Worm (Caenorhabditis elegans) whole organism, L4 larva: ENCODE measurements around the gene ife-5.

ENCODE experiments used
- F10B5.3 ChIP-seq: sonication (generic microtip); optimal IDR thresholded peaks from 2 replicates; lab custom pipeline; 2016; ENCODE audit warnings: mild to moderate bottlenecking, missing genetic modification characterization, missing compliant biosample characterization
- Y75B8A.6 ChIP-seq: fragments of 200-800 bp; sonication (Bioruptor generic); IDR thresholded peaks from 2 replicates; pipeline ENCODE4 v1.3.6; 2022; ENCODE audit warnings: missing genetic modification reagents, missing genetic modification characterization, missing compliant biosample characterization
- ceh-32 ChIP-seq: sonication (generic microtip); optimal IDR thresholded peaks from 2 replicates; lab custom pipeline; 2016; ENCODE audit warnings: mild to moderate bottlenecking, missing genetic modification characterization, missing compliant biosample characterization; ENCODE audit not compliant: poor library complexity
- dmd-9 ChIP-seq: fragments of 200-800 bp; sonication (Bioruptor generic); IDR thresholded peaks from 2 replicates; pipeline ENCODE4 v1.3.6; 2022; ENCODE audit warnings: missing genetic modification reagents, missing genetic modification characterization, missing compliant biosample characterization
- dpl-1 ChIP-seq: fragments of 150-350 bp; optimal IDR thresholded peaks from 2 replicates; lab custom pipeline; 2014; ENCODE audit warnings: missing biosample characterization, missing genetic modification reagents, missing genetic modification characterization
- duxl-1 ChIP-seq: sonication (generic microtip); optimal IDR thresholded peaks from 2 replicates; lab custom pipeline; 2016; ENCODE audit warnings: mild to moderate bottlenecking, missing genetic modification characterization, moderate library complexity, missing compliant biosample characterization; ENCODE audit not compliant: poor library complexity
- fos-1 ChIP-seq: fragments of 150-350 bp; optimal IDR thresholded peaks from 2 replicates; lab custom pipeline; 2014; ENCODE audit warnings: missing biosample characterization, missing genetic modification characterization
- lin-1 ChIP-seq: fragments of 200-800 bp; sonication (Bioruptor generic); IDR thresholded peaks from 2 replicates; pipeline ENCODE4 v1.3.6; 2022; ENCODE audit warnings: missing genetic modification reagents, missing genetic modification characterization, missing compliant biosample characterization
- lsy-2 ChIP-seq, 2 experiments: fragments of 150-350 bp in 1 of 2; sonication (generic microtip) in 1 of 2; optimal IDR thresholded peaks; 2 replicates each; lab custom pipeline; 2014 to 2017; ENCODE audit warnings: missing biosample characterization in 2 of 2, missing genetic modification characterization in 2 of 2
- nhr-10 ChIP-seq: fragments of 150-350 bp; optimal IDR thresholded peaks from 2 replicates; lab custom pipeline; 2014; ENCODE audit warnings: missing biosample characterization, missing genetic modification characterization
- nhr-102 ChIP-seq: sonication (generic microtip); optimal IDR thresholded peaks from 2 replicates; lab custom pipeline; 2016; ENCODE audit warnings: mild to moderate bottlenecking, missing genetic modification characterization, moderate library complexity, missing compliant biosample characterization
- nhr-11 ChIP-seq: fragments of 150-350 bp; optimal IDR thresholded peaks from 2 replicates; lab custom pipeline; 2014; ENCODE audit warnings: missing biosample characterization, missing genetic modification characterization
- php-3 ChIP-seq: fragments of 200-800 bp; sonication (Bioruptor generic); IDR thresholded peaks from 2 replicates; pipeline ENCODE4 v1.3.6; 2022; ENCODE audit warnings: missing genetic modification reagents, missing genetic modification characterization, missing compliant biosample characterization
- rbr-2 ChIP-seq: sonication (generic microtip); optimal IDR thresholded peaks from 2 replicates; lab custom pipeline; 2016; ENCODE audit warnings: missing genotype, missing genetic modification characterization, missing compliant biosample characterization
- sdz-12 ChIP-seq: fragments of 200-800 bp; sonication (Bioruptor generic); optimal IDR thresholded peaks from 2 replicates; lab custom pipeline; 2018; ENCODE audit warnings: mild to moderate bottlenecking, missing genetic modification characterization, missing compliant biosample characterization
- spr-1 ChIP-seq: sonication (generic microtip); optimal IDR thresholded peaks from 2 replicates; lab custom pipeline; 2016; ENCODE audit warnings: mild to moderate bottlenecking, missing genetic modification characterization, missing compliant biosample characterization
- spr-3 ChIP-seq: fragments of 200-800 bp; sonication (Bioruptor generic); optimal IDR thresholded peaks from 2 replicates; lab custom pipeline; 2018; ENCODE audit warnings: mild to moderate bottlenecking, missing genetic modification characterization, missing compliant biosample characterization
- tag-97 ChIP-seq: fragments of 200-800 bp; sonication (Bioruptor generic); IDR thresholded peaks from 2 replicates; pipeline ENCODE4 v1.3.6; 2022; ENCODE audit warnings: missing genetic modification characterization, missing compliant biosample characterization
- unc-130 ChIP-seq: sonication (generic microtip); optimal IDR thresholded peaks from 2 replicates; lab custom pipeline; 2016; ENCODE audit warnings: missing genetic modification reagents, missing genetic modification characterization, missing compliant biosample characterization
- unc-39 ChIP-seq: sonication (generic microtip); optimal IDR thresholded peaks from 2 replicates; lab custom pipeline; 2017; ENCODE audit warnings: missing biosample characterization, missing genetic modification characterization
- vab-7 ChIP-seq: fragments of 200-800 bp; sonication (Bioruptor generic); IDR thresholded peaks from 2 replicates; pipeline ENCODE4 v1.3.6; 2022; ENCODE audit warnings: missing genetic modification reagents, missing genetic modification characterization, missing compliant biosample characterization
- zfp-2 ChIP-seq: sonication (generic microtip); optimal IDR thresholded peaks from 2 replicates; lab custom pipeline; 2016; ENCODE audit warnings: mild to moderate bottlenecking, missing genetic modification characterization, missing compliant biosample characterization

ife-5 gene

ce11 chrII:12328994-12329393 lies 48.5 kb downstream of the ife-5 start, which contains the start of gene sre-55:
Gene sre-55 (plus strand): TSS chrII:12329294.
- TF ChIP-seq php-3 (no peak), lin-1 (GFP tag; lab: Robert Waterston, UW) (no peak), spr-1 (tag; lab: Kevin White, UChicago) (no peak), nhr-11 (tag; lab: Kevin White, UChicago) (no peak), Y75B8A.6 (GFP tag; lab: Robert Waterston, UW) (no peak), rbr-2 (tag; lab: Kevin White, UChicago) (no peak)
- TF ChIP-seq, all 104 proteins: peak for 0

ce11 chrII:12332624-12333023 lies 52.2 kb downstream of the ife-5 start, which contains the start of gene sre-54:
Gene sre-54 (plus strand): TSS chrII:12332924.
- no peak for TF ChIP-seq dmd-9 (GFP tag; lab: Robert Waterston, UW)
- TF ChIP-seq ceh-32 (tag; lab: Kevin White, UChicago) = no peak
- no peak for TF ChIP-seq nhr-102 (tag; lab: Kevin White, UChicago)
- no peak for TF ChIP-seq vab-7 (GFP tag; lab: Robert Waterston, UW)
- no peak for TF ChIP-seq sdz-12 (GFP tag; lab: Kevin White, UChicago)
- no peak for TF ChIP-seq dpl-1 (GFP tag; lab: Kevin White, UChicago)
- no peak for TF ChIP-seq tag-97 (GFP tag; lab: Robert Waterston, UW)
- no peak for TF ChIP-seq duxl-1 (tag; lab: Kevin White, UChicago)
- no peak for TF ChIP-seq unc-39 (tag; lab: Kevin White, UChicago)
- TF ChIP-seq spr-3 (GFP tag; lab: Kevin White, UChicago) = no peak
- no peak for TF ChIP-seq fos-1 (tag; lab: Kevin White, UChicago)
- TF ChIP-seq F10B5.3 (tag; lab: Kevin White, UChicago) = no peak
- no peak for TF ChIP-seq lsy-2 (tag; optimal IDR thresholded peaks at IDR 0.05; lab: Kevin White, UChicago)
- no peak for TF ChIP-seq nhr-10
- no peak for TF ChIP-seq zfp-2 (tag; lab: Kevin White, UChicago)
- no peak for TF ChIP-seq unc-130 (GFP tag; lab: Kevin White, UChicago)
- TF ChIP-seq, all 104 proteins: peak for 0
